Fruit fly (Drosophila melanogaster): ENCODE measurements around the gene Hpr1.
A peak's percentile ranks its signal among the peaks of the same experiment; 100 is the strongest.

The Hpr1 gene

DNA sequence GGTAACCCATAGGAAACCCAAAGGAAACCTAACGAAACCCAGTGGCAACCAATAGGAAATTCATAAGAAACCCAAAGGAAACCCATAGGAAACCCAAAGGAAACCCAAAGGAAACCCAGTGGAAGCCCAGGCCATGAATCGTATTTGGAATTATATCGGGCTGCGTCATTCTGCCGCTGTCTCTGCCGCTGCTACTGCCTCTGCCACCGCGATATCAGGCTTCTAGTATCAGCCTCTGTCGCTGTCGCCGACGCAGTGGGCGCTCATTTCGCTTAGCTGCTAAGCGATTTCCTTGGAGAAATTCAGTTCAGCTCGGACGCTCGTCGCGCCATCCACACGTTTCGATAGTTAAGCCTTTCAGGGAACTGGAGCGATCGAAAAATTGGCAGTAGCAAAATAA, 10.1 kb upstream of the Hpr1 start, which contains the start of gene CG1208:
CG1208 (plus strand) TSS at position 301 of the 400 bp plus-strand sequence.
- TF ChIP-seq CG8478 (optimal IDR thresholded peaks at IDR 0.05) (no peak), CTCF (optimal IDR thresholded peaks at IDR 0.05) (no peak)

DNA sequence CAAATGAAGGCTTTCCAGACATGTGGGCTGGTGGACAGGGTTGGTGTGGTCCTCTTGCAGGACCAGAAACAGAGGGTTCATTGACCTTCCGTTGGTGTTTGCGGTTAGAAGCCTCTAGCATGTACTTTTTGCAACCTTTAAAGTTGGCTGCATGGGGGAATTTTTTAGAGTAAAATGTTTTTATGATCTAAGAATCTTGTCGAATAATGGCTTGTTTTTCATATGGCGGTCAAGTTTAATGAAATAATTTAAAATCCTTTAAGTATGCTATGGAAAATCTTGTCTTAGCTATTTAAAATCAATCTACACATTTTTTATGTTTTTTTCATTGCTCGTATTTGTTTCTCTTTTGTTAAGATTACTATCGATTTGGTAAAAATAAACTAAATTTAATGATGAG, 8.5 kb upstream of the Hpr1 start, which contains the start of gene glob3:
glob3 (plus strand) TSS at position 301 of the 400 bp plus-strand sequence.
- TF ChIP-seq CG8478 (optimal IDR thresholded peaks at IDR 0.05) (no peak), CTCF (optimal IDR thresholded peaks at IDR 0.05) (no peak)

dm6 chr3R:5824456-5824855, 3.2 kb upstream of the Hpr1 start, which contains the start of the genes Sec20 and dgrn:
Gene Sec20 (minus strand): TSS chr3R:5824532.
Gene dgrn (plus strand): TSS chr3R:5824615.
- TF ChIP-seq CG8478 (optimal IDR thresholded peaks at IDR 0.05), result no peak
- no peak for TF ChIP-seq CTCF (optimal IDR thresholded peaks at IDR 0.05)

DNA sequence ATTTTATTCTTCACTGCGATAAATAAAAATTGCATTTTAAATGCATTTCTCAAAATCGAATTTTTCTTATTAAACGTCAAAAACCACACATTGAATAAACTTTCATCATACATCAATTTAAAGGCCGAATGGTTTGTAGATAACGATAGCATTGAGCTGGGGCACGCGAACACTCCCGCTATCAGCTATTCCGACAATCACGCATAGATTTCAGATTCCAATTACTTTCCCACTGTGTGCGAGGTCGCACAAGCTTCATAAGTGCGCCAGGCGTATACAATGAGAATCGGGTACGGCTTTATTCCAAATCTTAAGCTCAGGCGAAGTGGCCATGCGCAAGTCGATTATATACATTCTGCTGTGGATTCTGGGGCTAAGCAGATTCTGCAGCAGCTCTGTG, 510 bp upstream of the Hpr1 start, which contains the start of gene CG46303:
CG46303 (plus strand) TSS at position 223 of the 400 bp plus-strand sequence.
- TF ChIP-seq CG8478 (optimal IDR thresholded peaks at IDR 0.05) (no peak), CTCF (optimal IDR thresholded peaks at IDR 0.05) (no peak)

DNA sequence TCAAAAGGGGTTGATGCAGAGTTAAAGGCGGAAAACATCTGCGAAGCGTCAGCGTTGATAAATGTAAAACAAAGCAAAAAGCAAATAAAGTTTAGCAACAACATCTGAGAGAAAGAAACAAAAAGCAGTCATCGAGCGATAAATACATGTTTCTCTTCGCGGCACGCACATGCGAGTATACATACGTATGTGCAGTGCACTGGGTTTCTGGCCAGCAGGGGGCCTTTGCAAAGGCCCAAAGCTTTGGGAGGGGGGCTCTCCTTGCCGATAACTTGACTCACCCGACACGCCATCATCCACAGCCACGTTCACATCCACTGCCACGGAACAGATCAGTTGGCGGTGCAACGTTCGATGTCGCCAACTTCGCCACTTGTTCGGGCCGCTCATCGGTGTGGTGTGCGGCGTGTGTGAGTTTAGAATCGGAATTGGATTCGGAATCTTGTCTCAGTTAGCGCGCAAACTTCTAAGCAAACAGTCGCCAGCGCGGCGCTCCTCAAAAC, 8.0 kb downstream of the Hpr1 start, which contains the start of gene CG42675:
CG42675 (plus strand) TSS at position 453 of the 503 bp plus-strand sequence.
- no peak for TF ChIP-seq CTCF (optimal IDR thresholded peaks at IDR 0.05)
- no peak for TF ChIP-seq CG8478 (optimal IDR thresholded peaks at IDR 0.05)

- no peak for TF ChIP-seq CG8478 (optimal IDR thresholded peaks at IDR 0.05)
Observed at dm6 chr3R:5801703-5802436, 19.4 kb downstream of the Hpr1 start, which contains the start of gene CG11000. Gene CG11000 (plus strand): TSS chr3R:5802328.

dm6 chr3R:5797709-5798108, 23.5 kb downstream of the Hpr1 start:
- TF ChIP-seq CG8478 (optimal IDR thresholded peaks at IDR 0.05) (no peak), CTCF (optimal IDR thresholded peaks at IDR 0.05) (no peak)

DNA sequence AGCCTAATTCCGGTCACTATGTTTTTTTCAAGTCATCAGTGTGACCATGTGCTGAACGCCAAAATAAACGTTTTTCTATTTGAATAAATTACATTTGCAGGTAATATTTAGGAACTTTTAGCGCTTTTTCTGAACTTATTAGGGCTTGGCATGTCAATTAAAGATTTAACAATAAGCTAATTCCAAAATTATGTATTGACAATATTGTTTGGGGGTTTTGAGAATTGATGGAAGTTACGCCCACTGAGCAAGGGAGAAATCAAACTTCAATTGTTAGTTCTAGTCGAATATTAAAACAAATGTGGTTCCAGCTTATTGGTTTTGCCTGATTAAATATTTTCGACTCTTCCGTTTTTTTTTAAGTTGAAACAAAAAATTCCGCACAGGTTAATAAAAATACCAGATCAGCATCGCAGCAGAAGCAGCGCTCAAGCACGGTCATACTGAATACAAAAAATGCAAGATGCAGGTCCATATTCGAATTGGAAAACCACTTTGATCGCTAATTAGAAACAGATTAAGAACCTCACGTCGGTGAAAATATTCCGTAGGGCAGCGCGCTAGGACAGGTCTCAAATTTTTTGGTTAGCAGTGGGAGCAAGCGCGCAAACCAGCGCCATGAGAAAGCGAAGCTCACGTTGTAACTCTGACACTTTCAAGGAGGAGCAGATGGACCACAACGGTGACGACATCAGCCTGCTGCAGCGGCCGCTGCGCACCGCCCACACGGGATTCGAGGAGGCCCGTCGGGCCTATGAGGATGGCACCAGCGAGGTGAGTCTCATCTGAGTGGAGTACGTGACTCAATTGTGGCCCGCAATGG, 26.8 kb downstream of the Hpr1 start, which contains the start of the genes PSMG1 and CG10979:
PSMG1 (minus strand) TSS at position 51 of the 823 bp plus-strand sequence.
CG10979 (plus strand) TSS at position 439 of the 823 bp plus-strand sequence.
- TF ChIP-seq CG8478 (optimal IDR thresholded peaks at IDR 0.05), result no peak
- no peak for TF ChIP-seq CTCF (optimal IDR thresholded peaks at IDR 0.05)

dm6 chr3R:5791497-5791896, 29.7 kb downstream of the Hpr1 start, which contains the start of gene Hpf1:
Gene Hpf1 (plus strand): TSS chr3R:5791879.
- TF ChIP-seq CTCF (optimal IDR thresholded peaks at IDR 0.05), result no peak
- no peak for TF ChIP-seq CG8478 (optimal IDR thresholded peaks at IDR 0.05)

- no peak for TF ChIP-seq CTCF (optimal IDR thresholded peaks at IDR 0.05)
- no peak for TF ChIP-seq CG8478 (optimal IDR thresholded peaks at IDR 0.05)
Observed at dm6 chr3R:5789025-5789953, 32.0 kb downstream of the Hpr1 start, which contains the start of the genes Hat1 and Rpn5. Gene Hat1 (minus strand): TSS chr3R:5789384. Gene Rpn5 (plus strand): TSS chr3R:5789493.

DNA sequence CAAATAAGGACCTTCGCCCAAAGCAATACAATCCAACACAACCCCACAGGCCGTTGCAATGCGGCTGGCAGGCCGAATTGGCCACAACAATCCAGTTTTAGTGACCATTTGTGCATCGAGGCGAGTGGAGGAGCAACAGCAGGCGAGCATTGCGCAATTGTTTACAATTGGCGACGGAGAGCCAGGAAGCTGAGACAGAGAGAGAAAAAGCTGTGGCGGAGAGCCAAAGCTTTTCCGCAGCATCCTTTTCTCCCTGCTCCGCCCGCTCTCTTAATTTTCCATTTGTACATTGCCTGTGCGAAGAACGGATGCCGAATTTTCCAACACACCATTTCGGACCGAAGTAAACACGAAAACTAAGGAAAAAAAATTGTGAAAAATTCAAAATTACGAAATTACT, 39.8 kb downstream of the Hpr1 start, which contains the start of gene kat-60L1:
kat-60L1 (plus strand) TSS at position 301 of the 400 bp plus-strand sequence.
- no peak for TF ChIP-seq CTCF (optimal IDR thresholded peaks at IDR 0.05)
- no peak for TF ChIP-seq CG8478 (optimal IDR thresholded peaks at IDR 0.05)

DNA sequence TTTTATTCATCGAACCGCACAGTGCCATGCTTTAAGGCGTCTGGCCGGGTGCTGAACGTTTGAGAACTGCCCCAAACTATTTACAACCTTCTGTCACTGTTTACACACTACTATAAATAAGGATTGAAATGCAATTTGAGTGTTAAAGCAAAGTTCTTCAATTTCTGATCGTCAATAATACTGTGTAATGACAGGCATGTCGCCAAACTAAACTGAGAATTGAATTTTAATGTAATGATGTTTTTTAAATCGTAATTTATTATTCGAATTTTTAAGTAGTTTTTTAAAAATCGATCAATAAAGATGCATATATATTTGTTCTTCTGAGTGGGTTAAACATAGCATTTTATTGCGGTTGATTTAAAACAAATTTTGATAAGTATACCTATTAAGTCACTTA, 40.3 kb downstream of the Hpr1 start, which contains the start of gene CG2082:
CG2082 (minus strand) TSS at position 101 of the 400 bp plus-strand sequence.
- TF ChIP-seq CG8478 (optimal IDR thresholded peaks at IDR 0.05) (no peak), CTCF (optimal IDR thresholded peaks at IDR 0.05) (no peak)

DNA sequence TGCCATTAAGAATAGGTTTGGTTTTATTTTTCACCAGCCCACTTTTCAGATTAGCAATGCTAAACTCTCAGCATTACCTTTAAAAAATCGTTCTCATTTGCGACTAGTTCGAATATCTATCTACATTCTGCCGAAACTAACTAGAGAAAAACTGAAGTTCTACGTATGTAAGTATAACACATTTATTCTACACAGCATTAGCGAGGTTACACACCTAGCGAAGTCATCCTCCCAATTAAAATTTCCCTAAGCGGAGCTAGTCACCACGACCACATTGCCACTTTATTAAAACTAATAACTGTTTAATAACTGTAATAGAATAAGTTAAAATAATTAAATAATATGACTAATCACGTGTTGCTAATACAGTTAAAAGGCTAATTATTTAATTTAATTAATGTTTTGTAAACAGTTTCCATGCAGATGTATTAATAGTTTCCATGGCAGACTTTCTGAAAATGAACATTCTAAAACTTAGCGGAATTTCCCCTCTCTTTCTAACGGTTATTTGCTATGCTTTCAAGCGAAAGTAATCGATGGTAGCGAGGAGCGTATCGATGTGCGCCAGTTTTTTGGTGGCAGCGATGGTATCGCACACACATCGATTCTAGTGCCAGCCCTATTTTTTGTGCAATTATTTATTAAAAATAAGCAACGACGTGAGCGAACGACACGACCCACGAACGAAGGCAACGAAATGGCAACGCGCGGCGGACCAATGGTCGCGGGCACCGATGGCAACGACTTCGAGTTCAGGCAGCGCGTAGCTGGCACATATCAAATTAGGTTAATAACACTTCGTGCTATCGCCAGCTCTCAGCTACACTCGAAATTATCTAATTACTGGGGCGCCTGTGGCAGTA, 42.3 kb downstream of the Hpr1 start, which contains the start of gene jagn:
jagn (plus strand) TSS at position 585 of the 863 bp plus-strand sequence.
- TF ChIP-seq CG8478 (optimal IDR thresholded peaks at IDR 0.05), result no peak
- peak; percentile 63 to 77 for TF ChIP-seq CTCF (optimal IDR thresholded peaks at IDR 0.05)

Measured in S2 (cell line).